Worm (Caenorhabditis elegans) whole organism, L4/young adult: ENCODE data around the gene ifa-4.

Experiments used
- W03F9.2 ChIP-seq: fragments of 150-350 bp; optimal IDR thresholded peaks from 2 replicates; lab custom pipeline; 2014; ENCODE audit warnings: missing biosample characterization, missing genetic modification characterization
- dao-5 ChIP-seq: sonication (generic microtip); optimal IDR thresholded peaks from 2 replicates; lab custom pipeline; 2016; ENCODE audit warnings: missing genotype, missing genetic modification characterization, moderate library complexity, missing compliant biosample characterization

DNA sequence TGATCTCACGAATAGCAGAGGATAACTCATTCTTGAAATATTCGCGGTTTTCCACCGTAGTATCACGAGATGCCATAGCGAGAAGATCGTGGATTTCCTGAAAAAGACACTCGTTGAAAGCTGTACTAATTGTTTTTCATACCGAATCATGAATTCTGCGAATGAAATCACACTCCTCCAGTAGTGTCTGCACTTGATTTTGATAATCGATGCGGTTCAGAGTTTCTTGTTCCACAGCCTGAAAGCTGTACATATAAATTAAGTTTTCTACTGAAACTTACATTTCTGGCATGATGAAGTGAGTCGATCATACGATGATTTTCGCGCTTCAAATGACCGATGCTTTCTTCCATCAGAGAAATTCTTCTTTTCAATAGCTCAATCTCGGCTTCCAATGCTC, 1.3 kb downstream of the ifa-4 start:
- no peak for TF ChIP-seq W03F9.2
- no peak for TF ChIP-seq dao-5 (tag; lab: Kevin White, UChicago)
